Worm (Caenorhabditis elegans): Measurements from ENCODE around the gene srz-83.

Gene srz-83

DNA sequence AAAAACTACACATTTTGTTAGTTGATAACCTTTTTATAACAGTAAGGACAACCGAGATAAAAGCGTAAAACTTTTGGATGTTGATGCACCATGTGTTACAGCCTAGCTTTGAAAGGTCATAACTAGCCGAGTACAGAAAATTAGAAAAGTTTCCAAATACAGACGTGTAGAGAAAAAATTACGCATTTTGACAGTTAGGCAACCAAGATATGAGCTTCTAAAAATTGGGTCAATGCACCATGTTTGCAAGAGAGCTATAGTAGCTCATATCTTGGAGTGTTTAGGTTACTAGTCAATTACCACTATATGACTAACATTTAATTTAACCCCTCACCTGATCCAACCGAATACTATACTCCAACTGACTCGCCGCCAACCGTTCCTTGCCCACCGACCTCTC lies 48.7 kb downstream of the srz-83 start:
- TF ChIP-seq hmbx-1 (tag; optimal IDR thresholded peaks at IDR 0.05) (no peak), pes-1 (GFP tag; IDR thresholded peaks at IDR 0.05) (no peak), flt-1 (GFP tag; IDR thresholded peaks at IDR 0.05) (no peak), hmg-4 (GFP tag; optimal IDR thresholded peaks at IDR 0.05) (no peak), ets-7 (tag; optimal IDR thresholded peaks at IDR 0.05) (no peak), B0310.2 (tag; optimal IDR thresholded peaks at IDR 0.05) (no peak), tra-4 (tag; optimal IDR thresholded peaks at IDR 0.05) (no peak), sea-1 (GFP tag; conservative IDR thresholded peaks at IDR 0.05) (no peak)

Measured in whole organism, early embryonic.